Fruit fly (Drosophila melanogaster) whole organism, embryonic: ENCODE results near the gene CG13454.
A peak's percentile ranks its signal among the peaks of the same experiment; 100 is the strongest.

Experiments used
- B-H1 ChIP-seq: fragments of 200-800 bp; sonication (Bioruptor generic); IDR thresholded peaks from 3 replicates; pipeline ENCODE4 v1.3.6; 2022; ENCODE audit warnings: missing biosample characterization, missing genetic modification characterization
- CG10209 ChIP-seq: fragments of 200-800 bp; sonication (Bioruptor generic); optimal IDR thresholded peaks from 3 replicates; lab custom pipeline; 2017; ENCODE audit warnings: missing biosample characterization, mild to moderate bottlenecking, missing genetic modification characterization, missing genetic modification reagents
- CG12071 ChIP-seq: fragments of 200-800 bp; sonication (Bioruptor generic); optimal IDR thresholded peaks from 3 replicates; lab custom pipeline; 2018; ENCODE audit warnings: missing biosample characterization, mild to moderate bottlenecking, missing genetic modification characterization
- CG12155 ChIP-seq: fragments of 200-800 bp; sonication (Bioruptor generic); optimal IDR thresholded peaks from 3 replicates; lab custom pipeline; 2016; ENCODE audit warnings: missing biosample characterization, missing genetic modification characterization
- CG12236 ChIP-seq: fragments of 200-800 bp; sonication (Bioruptor generic); optimal IDR thresholded peaks from 2 replicates; lab custom pipeline; 2016; ENCODE audit warnings: missing biosample characterization, missing genetic modification characterization
- CG12391 ChIP-seq: fragments of 200-800 bp; sonication (Bioruptor generic); optimal IDR thresholded peaks from 3 replicates; lab custom pipeline; 2018; ENCODE audit warnings: missing biosample characterization, mild to moderate bottlenecking, missing genetic modification characterization, moderate library complexity
- CG12769 ChIP-seq: fragments of 200-800 bp; sonication (Bioruptor generic); optimal IDR thresholded peaks from 2 replicates; lab custom pipeline; 2019; ENCODE audit warnings: missing biosample characterization, mild to moderate bottlenecking, missing genetic modification characterization, moderate library complexity
- CG15073 ChIP-seq: fragments of 200-800 bp; sonication (Bioruptor generic); optimal IDR thresholded peaks from 2 replicates; lab custom pipeline; 2016; ENCODE audit warnings: missing biosample characterization, missing genetic modification characterization
- CG15269 ChIP-seq: fragments of 200-800 bp; sonication (Bioruptor generic); optimal IDR thresholded peaks from 2 replicates; lab custom pipeline; 2018; ENCODE audit warnings: missing biosample characterization, mild to moderate bottlenecking, missing genetic modification characterization, moderate library complexity
- CG16779 ChIP-seq: fragments of 200-800 bp; sonication (Bioruptor generic); IDR thresholded peaks from 2 replicates; pipeline ENCODE4 v1.3.6; 2022; ENCODE audit warnings: missing biosample characterization, missing genetic modification characterization
- CG17912 ChIP-seq: fragments of 200-800 bp; sonication (Bioruptor generic); optimal IDR thresholded peaks from 2 replicates; lab custom pipeline; 2018; ENCODE audit warnings: missing biosample characterization, mild to moderate bottlenecking, missing genetic modification characterization
- CG18619 ChIP-seq: fragments of 200-800 bp; sonication (Bioruptor generic); optimal IDR thresholded peaks from 3 replicates; lab custom pipeline; 2017; ENCODE audit warnings: missing biosample characterization, mild to moderate bottlenecking, missing genetic modification characterization
- CG2116 ChIP-seq: fragments of 200-800 bp; sonication (Bioruptor generic); optimal IDR thresholded peaks from 3 replicates; lab custom pipeline; 2018; ENCODE audit warnings: missing biosample characterization, mild to moderate bottlenecking, missing genetic modification characterization
- CG30431 ChIP-seq: fragments of 200-800 bp; sonication (Bioruptor generic); optimal IDR thresholded peaks from 2 replicates; lab custom pipeline; 2017; ENCODE audit warnings: missing biosample characterization, missing genetic modification characterization
- CG31365 ChIP-seq: fragments of 200-800 bp; sonication (Bioruptor generic); optimal IDR thresholded peaks from 2 replicates; lab custom pipeline; 2018; ENCODE audit warnings: missing biosample characterization, mild to moderate bottlenecking, missing genetic modification characterization
- CG33557 ChIP-seq: fragments of 200-800 bp; sonication (Bioruptor generic); optimal IDR thresholded peaks from 2 replicates; lab custom pipeline; 2019; ENCODE audit warnings: missing biosample characterization, mild to moderate bottlenecking, missing genetic modification characterization, moderate library complexity
- CG3407 ChIP-seq: fragments of 200-800 bp; sonication (Bioruptor generic); optimal IDR thresholded peaks from 2 replicates; lab custom pipeline; 2018; ENCODE audit warnings: missing biosample characterization, mild to moderate bottlenecking, missing genetic modification characterization
- CG4820 ChIP-seq: fragments of 200-800 bp; sonication (Bioruptor generic); optimal IDR thresholded peaks from 3 replicates; lab custom pipeline; 2016; ENCODE audit warnings: missing biosample characterization, missing genetic modification characterization
- CG6813 ChIP-seq: fragments of 200-800 bp; sonication (Bioruptor generic); optimal IDR thresholded peaks from 2 replicates; lab custom pipeline; 2017; ENCODE audit warnings: missing biosample characterization, missing genetic modification characterization, mild to moderate bottlenecking, moderate library complexity, missing genetic modification reagents
- Elba2 ChIP-seq: fragments of 200-800 bp; sonication (Bioruptor generic); optimal IDR thresholded peaks from 3 replicates; lab custom pipeline; 2016; ENCODE audit warnings: missing biosample characterization, missing genetic modification characterization
- Fer3 ChIP-seq: fragments of 200-800 bp; sonication (Bioruptor generic); optimal IDR thresholded peaks from 2 replicates; lab custom pipeline; 2018; ENCODE audit warnings: missing biosample characterization, mild to moderate bottlenecking, missing genetic modification characterization, moderate library complexity
- HLH3B ChIP-seq: fragments of 200-800 bp; sonication (Bioruptor generic); IDR thresholded peaks from 2 replicates; pipeline ENCODE4 v1.3.6; 2022; ENCODE audit warnings: missing biosample characterization, missing genetic modification characterization
- HmgZ ChIP-seq: fragments of 200-800 bp; sonication (Bioruptor generic); optimal IDR thresholded peaks from 2 replicates; lab custom pipeline; 2018; ENCODE audit warnings: missing biosample characterization, mild to moderate bottlenecking, missing genetic modification characterization
- Hmr ChIP-seq: fragments of 200-800 bp; sonication (Bioruptor generic); optimal IDR thresholded peaks from 3 replicates; lab custom pipeline; 2017; ENCODE audit warnings: mild to moderate bottlenecking, missing biosample characterization, missing genetic modification reagents, missing genetic modification characterization
- Lpt ChIP-seq: fragments of >200 bp; optimal IDR thresholded peaks from 2 replicates; lab custom pipeline; 2018; ENCODE audit warnings: missing biosample characterization, missing genetic modification characterization
- MESR4 ChIP-seq: fragments of 200-800 bp; sonication (Bioruptor generic); optimal IDR thresholded peaks from 2 replicates; lab custom pipeline; 2018; ENCODE audit warnings: missing biosample characterization, mild to moderate bottlenecking, missing genetic modification characterization, moderate library complexity
- Scr ChIP-seq: fragments of 200-800 bp; sonication (Bioruptor generic); IDR thresholded peaks from 2 replicates; pipeline ENCODE4 v1.3.6; 2022; ENCODE audit warnings: missing biosample characterization, missing genetic modification characterization; ENCODE audit not compliant: partially characterized antibody
- Tbp ChIP-seq: fragments of >200 bp; optimal IDR thresholded peaks from 2 replicates; lab custom pipeline; 2018; ENCODE audit warnings: missing biosample characterization, missing genetic modification characterization
- cato ChIP-seq: fragments of 200-800 bp; sonication (Bioruptor generic); optimal IDR thresholded peaks from 2 replicates; lab custom pipeline; 2016; ENCODE audit warnings: missing biosample characterization, missing genetic modification characterization, borderline replicate concordance
- chinmo ChIP-seq: fragments of 200-800 bp; sonication (Bioruptor generic); IDR thresholded peaks from 4 replicates; pipeline ENCODE4 v1.3.6; 2022; ENCODE audit warnings: missing biosample characterization, missing genetic modification characterization; ENCODE audit not compliant: partially characterized antibody
- ci ChIP-seq: fragments of 200-800 bp; sonication (Bioruptor generic); IDR thresholded peaks from 3 replicates; pipeline ENCODE4 v1.3.6; 2022; ENCODE audit warnings: missing biosample characterization, missing genetic modification characterization
- disco-r ChIP-seq: fragments of 200-800 bp; sonication (Bioruptor generic); optimal IDR thresholded peaks from 2 replicates; lab custom pipeline; 2016; ENCODE audit warnings: missing biosample characterization, missing genetic modification characterization
- dmrt11E ChIP-seq: fragments of 200-800 bp; sonication (Bioruptor generic); optimal IDR thresholded peaks from 3 replicates; lab custom pipeline; 2018; ENCODE audit warnings: missing biosample characterization, mild to moderate bottlenecking, missing genetic modification characterization, moderate library complexity
- fd64A ChIP-seq: fragments of 200-800 bp; sonication (Bioruptor generic); optimal IDR thresholded peaks from 3 replicates; lab custom pipeline; 2018; ENCODE audit warnings: missing biosample characterization, mild to moderate bottlenecking, missing genetic modification characterization
- lola ChIP-seq, 3 experiments: fragments of >200 bp in 2 of 3; fragments of 200-800 bp in 1 of 3; sonication (Bioruptor generic) in 1 of 3; optimal IDR thresholded peaks; 2 replicates each; lab custom pipeline; 2017 to 2019; ENCODE audit warnings: missing biosample characterization in 3 of 3, missing genetic modification characterization in 3 of 3, mild to moderate bottlenecking in 1 of 3, moderate library complexity in 1 of 3
- lov ChIP-seq, 2 experiments: fragments of 200-800 bp in 1 of 2; fragments of >200 bp in 1 of 2; sonication (Bioruptor generic) in 1 of 2; IDR thresholded peaks in 1 of 2; optimal IDR thresholded peaks in 1 of 2; 2 replicates in 1 of 2; 3 replicates in 1 of 2; pipeline versions ENCODE4 v1.3.6 to Lab custom; 2017 to 2022; ENCODE audit warnings: missing biosample characterization in 1 of 2, missing genetic modification characterization in 1 of 2
- mld ChIP-seq: fragments of 200-800 bp; sonication (Bioruptor generic); IDR thresholded peaks from 3 replicates; pipeline ENCODE4 v1.3.6; 2022; ENCODE audit warnings: missing biosample characterization, missing genetic modification characterization; ENCODE audit not compliant: partially characterized antibody
- onecut ChIP-seq: fragments of 200-800 bp; sonication (Bioruptor generic); IDR thresholded peaks from 2 replicates; pipeline ENCODE4 v1.3.6; 2022; ENCODE audit warnings: missing biosample characterization, missing genetic modification characterization
- org-1 ChIP-seq: fragments of 200-800 bp; sonication (Bioruptor generic); optimal IDR thresholded peaks from 2 replicates; lab custom pipeline; 2017; ENCODE audit warnings: missing biosample characterization, missing genetic modification characterization
- pnt ChIP-seq: fragments of 200-800 bp; sonication (Bioruptor generic); optimal IDR thresholded peaks from 3 replicates; lab custom pipeline; 2016; ENCODE audit warnings: missing biosample characterization, missing genetic modification characterization
- pum ChIP-seq: fragments of 200-800 bp; sonication (Bioruptor generic); optimal IDR thresholded peaks from 2 replicates; lab custom pipeline; 2016; ENCODE audit warnings: missing biosample characterization, missing genetic modification characterization
- salm ChIP-seq: fragments of 200-800 bp; sonication (Bioruptor generic); optimal IDR thresholded peaks from 2 replicates; lab custom pipeline; 2018; ENCODE audit warnings: missing biosample characterization, mild to moderate bottlenecking, missing genetic modification characterization
- scrt ChIP-seq: fragments of 200-800 bp; sonication (Bioruptor generic); optimal IDR thresholded peaks from 2 replicates; lab custom pipeline; 2018; ENCODE audit warnings: missing biosample characterization, mild to moderate bottlenecking, missing genetic modification characterization, moderate library complexity
- sens ChIP-seq: fragments of 200-800 bp; sonication (Bioruptor generic); peaks from one replicate; lab custom pipeline; 2016; ENCODE audit warnings: missing biosample characterization, missing genetic modification characterization
- seq ChIP-seq: fragments of 200-800 bp; sonication (Bioruptor generic); IDR thresholded peaks from 2 replicates; pipeline ENCODE4 v1.3.6; 2022; ENCODE audit warnings: missing biosample characterization, missing genetic modification characterization
- sima ChIP-seq: fragments of 200-800 bp; sonication (Bioruptor generic); optimal IDR thresholded peaks from 2 replicates; lab custom pipeline; 2016; ENCODE audit warnings: missing biosample characterization, missing genetic modification characterization
- stwl ChIP-seq: fragments of 200-800 bp; sonication (Bioruptor generic); optimal IDR thresholded peaks from 3 replicates; lab custom pipeline; 2018; ENCODE audit warnings: missing biosample characterization, mild to moderate bottlenecking, missing genetic modification characterization, moderate library complexity
- vfl ChIP-seq: fragments of 200-800 bp; sonication (Bioruptor generic); optimal IDR thresholded peaks from 2 replicates; lab custom pipeline; 2016; ENCODE audit warnings: missing biosample characterization, missing genetic modification characterization

CG13454 gene

DNA sequence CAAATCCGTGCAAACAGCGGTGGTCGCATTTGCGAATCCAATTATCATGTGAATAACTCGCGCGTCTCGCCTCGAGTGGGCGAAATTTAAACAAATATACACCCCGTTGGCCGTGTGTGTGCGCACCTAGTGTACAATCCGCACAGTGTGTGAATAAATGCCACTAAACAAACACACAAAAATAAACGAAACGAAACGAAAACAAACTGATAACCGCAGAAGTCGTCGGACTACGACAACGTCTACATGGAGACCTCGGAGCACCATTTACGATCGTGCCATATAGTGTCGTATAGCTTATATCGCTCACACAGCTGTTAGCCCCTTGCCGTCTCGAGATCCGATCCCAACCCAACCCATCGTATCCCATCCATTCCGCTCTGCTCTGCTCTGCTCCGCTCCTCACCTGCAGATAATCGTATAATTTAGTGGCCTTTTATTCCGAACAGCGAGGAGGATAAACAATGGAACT is 49.7 kb upstream of the CG13454 start (continued):
- peak; percentile 53 for TF ChIP-seq salm (tag; lab: Kevin White, UChicago)
- TF ChIP-seq HmgZ (tag; lab: Kevin White, UChicago), result peak; percentile 85
- TF ChIP-seq CG4820 (GFP tag; lab: Kevin White, UChicago), result no peak
- TF ChIP-seq disco-r (GFP tag; lab: Kevin White, UChicago), result peak; percentile 2
- peak; percentile 74 for TF ChIP-seq CG33557 (GFP tag; lab: Kevin White, UChicago)
- peak; percentile 53 for TF ChIP-seq CG18619
- peak; percentile 57 for TF ChIP-seq scrt (GFP tag; lab: Kevin White, UChicago)
- peak; percentile 73 for TF ChIP-seq Fer3
- TF ChIP-seq lov (optimal IDR thresholded peaks at IDR 0.05; lab: Kevin White, UChicago), result no peak
- no peak for TF ChIP-seq lov (GFP tag; IDR thresholded peaks at IDR 0.05; lab: Robert Waterston, UW)
- TF ChIP-seq CG6813, result peak; percentile 87
- peak; percentile 43; the same call in 1 of the 3 replicates for TF ChIP-seq mld (GFP tag; lab: Robert Waterston, UW)
- peak; percentile 65 for TF ChIP-seq CG31365 (tag; lab: Kevin White, UChicago)
- TF ChIP-seq Hmr, result peak; percentile 91
- peak; percentile 4 for TF ChIP-seq dmrt11E (tag; lab: Kevin White, UChicago)
- TF ChIP-seq CG30431 (GFP tag; lab: Kevin White, UChicago), result peak; percentile 36

DNA sequence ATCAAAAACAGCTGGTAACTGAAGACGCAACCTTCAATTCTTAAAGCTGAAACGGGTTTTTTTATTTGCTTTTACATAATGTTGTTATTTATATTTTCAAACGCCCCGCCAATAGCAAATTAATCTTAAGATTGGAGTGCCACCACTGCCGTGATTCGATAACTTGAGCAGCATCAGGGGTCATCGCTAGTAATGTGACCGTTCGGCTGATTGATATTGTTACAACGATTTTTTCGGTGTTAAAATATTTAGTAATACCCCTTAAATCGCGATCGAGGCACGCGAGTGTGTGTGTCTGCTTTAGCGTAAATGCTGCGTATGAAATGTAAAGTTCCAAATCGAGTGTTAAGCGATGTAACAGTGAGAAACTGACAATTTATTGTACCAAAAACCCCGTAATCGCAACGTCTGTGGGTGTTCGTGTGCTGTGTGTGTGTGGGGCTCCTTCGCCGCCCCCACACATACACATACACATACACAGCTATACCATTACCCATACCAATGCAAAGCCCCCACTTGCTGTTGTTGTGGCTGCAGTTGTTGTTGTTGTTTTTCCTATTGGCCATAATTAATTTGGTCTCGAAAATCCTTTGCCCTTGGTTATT is 49.1 kb upstream of the CG13454 start, which contains the start of gene dop:
dop (plus strand) TSS at position 185 of the 605 bp plus-strand sequence.
- TF ChIP-seq fd64A (GFP tag; lab: Kevin White, UChicago) (no peak), Elba2 (GFP tag; lab: Kevin White, UChicago) (peak; percentile 89), CG3407 (GFP tag; lab: Kevin White, UChicago) (no peak), CG10209 (GFP tag; lab: Kevin White, UChicago) (no peak), stwl (tag; lab: Kevin White, UChicago) (peak; percentile 53), B-H1 (no peak), CG12391 (tag; lab: Kevin White, UChicago) (peak; percentile 45), seq (GFP tag; lab: Robert Waterston, UW) (no peak), MESR4 (GFP tag; lab: Kevin White, UChicago) (peak; percentile 84), CG12236 (GFP tag; lab: Kevin White, UChicago) (no peak), CG15269 (tag; lab: Kevin White, UChicago) (no peak), pnt (GFP tag; lab: Kevin White, UChicago) (peak; percentile 29), CG12155 (GFP tag; lab: Kevin White, UChicago) (no peak), onecut (GFP tag; lab: Robert Waterston, UW) (peak; percentile 67), CG12071 (no peak), CG17912 (GFP tag; lab: Kevin White, UChicago) (no peak), vfl (peak; percentile 7), CG12769 (tag; lab: Kevin White, UChicago) (peak; percentile 9), sima (no peak), chinmo (GFP tag; lab: Robert Waterston, UW) (0 out of 4 replicates have a peak, but pooled peaks have one; percentile 25), CG16779 (GFP tag; lab: Robert Waterston, UW) (no peak), cato (GFP tag; lab: Kevin White, UChicago) (no peak), Scr (peak; percentile 71), ci (GFP tag; lab: Robert Waterston, UW) (peak; percentile 30; the same call in 1 of the 3 replicates), pum (GFP tag; lab: Kevin White, UChicago) (no peak), CG2116 (GFP tag; lab: Kevin White, UChicago) (peak; percentile 81), sens (GFP tag; lab: Kevin White, UChicago) (peak; percentile 80), Tbp (no peak), lola (GFP tag; optimal IDR thresholded peaks at IDR 0.05; lab: Kevin White, UChicago) (no peak), org-1 (no peak), CG15073 (GFP tag; lab: Kevin White, UChicago) (no peak), HLH3B (GFP tag; lab: Robert Waterston, UW) (no peak), Lpt (GFP tag; lab: Kevin White, UChicago) (no peak)
